Worm (Caenorhabditis elegans): ENCODE results near the gene ins-37.

ce11 chrII:13879589-13879988 lies 43.7 kb upstream of the ins-37 start:
- TF ChIP-seq pha-4 (tag; optimal IDR thresholded peaks at IDR 0.05) = no peak
- no peak for TF ChIP-seq ref-2 (tag; optimal IDR thresholded peaks at IDR 0.05)
- TF ChIP-seq pqm-1 (tag; optimal IDR thresholded peaks at IDR 0.05) = no peak
- no peak for TF ChIP-seq ama-1 (optimal IDR thresholded peaks at IDR 0.05)
- no peak for TF ChIP-seq pag-3 (tag; optimal IDR thresholded peaks at IDR 0.05; ENCODE audit: borderline replicate concordance)
- TF ChIP-seq Y22D7AL.16 (tag; optimal IDR thresholded peaks at IDR 0.05) = no peak
- no peak for TF ChIP-seq ceh-31 (tag; optimal IDR thresholded peaks at IDR 0.05)
- TF ChIP-seq fkh-10 (GFP tag; optimal IDR thresholded peaks at IDR 0.05) = no peak
- TF ChIP-seq rnt-1 (tag; optimal IDR thresholded peaks at IDR 0.05) = no peak
- TF ChIP-seq nhr-232 (tag; optimal IDR thresholded peaks at IDR 0.05) = no peak
